Worm (Caenorhabditis elegans) whole organism, L4/young adult: Measurements from ENCODE around the gene bcl-7.

ENCODE experiments used
- W03F9.2 ChIP-seq: fragments of 150-350 bp; optimal IDR thresholded peaks from 2 replicates; lab custom pipeline; 2014; ENCODE audit warnings: missing biosample characterization, missing genetic modification characterization
- him-1 ChIP-seq: sonication (generic microtip); optimal IDR thresholded peaks from 2 replicates; lab custom pipeline; 2016; ENCODE audit warnings: missing genotype, missing genetic modification reagents, missing genetic modification characterization, missing compliant biosample characterization

DNA sequence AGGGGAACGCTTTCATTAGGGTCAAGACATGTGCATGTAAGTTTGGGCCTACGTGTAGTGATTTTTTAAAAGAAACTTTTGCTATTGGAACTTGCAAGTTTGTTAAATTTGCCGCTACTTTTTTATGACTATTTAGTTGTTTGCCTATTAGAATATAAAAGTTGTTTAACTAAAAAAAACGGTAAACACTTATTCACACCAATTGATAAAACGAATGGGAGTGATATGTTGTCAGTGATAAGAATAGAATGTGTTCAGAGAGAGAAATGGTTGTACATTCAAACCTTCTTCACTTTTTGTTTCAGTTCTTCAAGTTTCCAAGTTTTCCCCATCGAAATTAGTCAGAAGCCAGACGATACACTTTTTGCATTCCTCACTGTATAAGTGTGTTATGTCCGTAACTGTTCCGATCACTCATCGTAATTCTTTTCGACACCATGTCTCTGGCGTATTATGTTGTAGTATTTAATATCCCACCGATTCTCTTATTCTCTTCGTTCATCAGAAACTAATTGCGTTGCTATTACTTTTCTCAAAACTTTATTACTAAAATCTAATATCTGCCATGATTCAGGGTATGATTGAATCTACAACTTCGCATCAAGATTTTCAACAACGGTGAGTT, 40.1 kb downstream of the bcl-7 start, which contains the start of gene dct-6:
- TF ChIP-seq W03F9.2 (tag; lab: Kevin White, UChicago) (no peak), him-1 (tag; lab: Kevin White, UChicago) (no peak)
